Fruit fly (Drosophila melanogaster): ENCODE results near the gene CG31142.

The CG31142 gene

DNA sequence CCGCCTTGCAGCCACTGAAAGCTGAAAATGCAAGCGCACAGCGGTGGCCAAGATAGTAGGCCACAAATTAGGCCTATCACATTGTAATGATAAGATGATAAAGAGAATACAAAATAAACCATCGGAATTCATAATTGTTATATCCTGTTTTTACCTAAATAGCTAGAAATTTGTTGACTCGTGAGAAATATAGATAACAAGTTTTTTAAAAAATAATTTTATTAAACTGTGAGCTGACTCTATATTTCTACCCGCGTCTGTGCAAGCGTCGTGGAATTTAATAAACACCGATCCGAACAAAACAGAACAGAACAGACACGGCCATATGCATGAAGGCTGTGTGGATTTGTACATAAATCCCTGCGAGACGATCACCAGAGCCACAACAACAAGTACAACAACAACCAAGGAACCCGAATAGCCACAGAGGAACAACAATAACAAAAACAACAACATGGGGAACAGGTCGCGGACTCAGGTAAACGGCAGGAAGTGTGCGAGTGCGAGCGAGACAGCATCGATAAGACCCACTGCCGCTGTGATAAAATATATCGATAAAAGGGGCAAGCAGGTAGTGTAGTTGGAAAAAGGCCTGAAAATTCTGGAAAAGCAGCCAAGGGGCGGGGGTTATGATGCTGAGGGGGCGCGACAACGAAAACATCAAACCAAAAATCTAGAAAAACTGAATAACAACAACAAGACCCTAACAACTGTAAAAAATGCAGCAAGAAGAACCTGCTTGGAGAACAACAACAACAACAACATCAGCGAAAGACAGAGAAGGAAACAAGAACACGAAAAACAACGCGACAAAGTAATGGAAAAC, 42.6 kb upstream of the CG31142 start (continued):
- TF ChIP-seq dpn (GFP tag; optimal IDR thresholded peaks at IDR 0.05) (peak; percentile 51 to 80), TFAM (GFP tag; optimal IDR thresholded peaks at IDR 0.05) (peak; percentile 73), CG14441 (GFP tag; IDR thresholded peaks at IDR 0.05) (peak; percentile 74), Gug (GFP tag; IDR thresholded peaks at IDR 0.05) (peak; percentile 52; the same call in 3 of the 4 replicates), Stat92E (GFP tag; optimal IDR thresholded peaks at IDR 0.05) (no peak), z (GFP tag; IDR thresholded peaks at IDR 0.05) (peak; percentile 40; the same call in 1 of the 3 replicates), Lhr (GFP tag; optimal IDR thresholded peaks at IDR 0.05) (peak; percentile 77), CG11695 (GFP tag; IDR thresholded peaks at IDR 0.05) (peak; percentile 84), Myb (GFP tag; optimal IDR thresholded peaks at IDR 0.05) (peak; percentile 3), CG15514 (GFP tag; optimal IDR thresholded peaks at IDR 0.05) (peak; percentile 29), Neu2 (GFP tag; optimal IDR thresholded peaks at IDR 0.05; ENCODE audit: borderline replicate concordance) (peak; percentile 14), row (GFP tag; IDR thresholded peaks at IDR 0.05) (peak; percentile 93), Taf1 (GFP tag; IDR thresholded peaks at IDR 0.05) (0 out of 2 replicates have a peak, but pooled peaks have one; percentile 21), CG33213 (GFP tag; optimal IDR thresholded peaks at IDR 0.05) (peak; percentile 46), ERR (GFP tag; optimal IDR thresholded peaks at IDR 0.05) (no peak), Doc3 (GFP tag; IDR thresholded peaks at IDR 0.05; ENCODE audit: partially characterized antibody) (no peak), sima (GFP tag; optimal IDR thresholded peaks at IDR 0.05) (peak; percentile 9), CG11093 (GFP tag; IDR thresholded peaks at IDR 0.05) (peak; percentile 75), D19A (tag; optimal IDR thresholded peaks at IDR 0.05) (peak; percentile 60), gt (GFP tag; IDR thresholded peaks at IDR 0.05) (peak; percentile 64; the same call in 1 of the 2 replicates), jigr1 (GFP tag; IDR thresholded peaks at IDR 0.05) (peak; percentile 78; the same call in 2 of the 3 replicates), vfl (GFP tag; optimal IDR thresholded peaks at IDR 0.05) (peak; percentile 52), B-H1 (GFP tag; IDR thresholded peaks at IDR 0.05) (peak; percentile 74), oc (tag; optimal IDR thresholded peaks at IDR 0.05) (peak; percentile 81), Doc2 (GFP tag; IDR thresholded peaks at IDR 0.05) (no peak), E2f1 (GFP tag; IDR thresholded peaks at IDR 0.05) (peak; percentile 82), CG5953 (GFP tag; IDR thresholded peaks at IDR 0.05) (no peak; the same call in 1 of the 2 replicates), sisA (GFP tag; IDR thresholded peaks at IDR 0.05) (peak; percentile 83), mirr (GFP tag; optimal IDR thresholded peaks at IDR 0.05) (no peak), D (optimal IDR thresholded peaks at IDR 0.05) (no peak), D (GFP tag; optimal IDR thresholded peaks at IDR 0.05) (peak; percentile 93), Nf-YB (GFP tag; optimal IDR thresholded peaks at IDR 0.05) (peak; percentile 74), CG4404 (GFP tag; IDR thresholded peaks at IDR 0.05) (peak; percentile 86), chinmo (GFP tag; IDR thresholded peaks at IDR 0.05; ENCODE audit: partially characterized antibody) (no peak), Adf1 (GFP tag; IDR thresholded peaks at IDR 0.05) (no peak), vnd (GFP tag; IDR thresholded peaks at IDR 0.05; ENCODE audit: partially characterized antibody) (no peak), HmgZ (tag; optimal IDR thresholded peaks at IDR 0.05) (peak; percentile 59), cg (GFP tag; optimal IDR thresholded peaks at IDR 0.05) (no peak), Hr39 (optimal IDR thresholded peaks at IDR 0.05) (no peak), slbo (GFP tag; IDR thresholded peaks at IDR 0.05) (peak; percentile 63), fd102C (GFP tag; optimal IDR thresholded peaks at IDR 0.05) (peak; percentile 75), luna (GFP tag; optimal IDR thresholded peaks at IDR 0.05) (no peak), CG2202 (tag; optimal IDR thresholded peaks at IDR 0.05) (peak; percentile 90), tio (GFP tag; optimal IDR thresholded peaks at IDR 0.05) (peak; percentile 90), hkb (optimal IDR thresholded peaks at IDR 0.05) (no peak), hkb (GFP tag; IDR thresholded peaks at IDR 0.05) (peak; percentile 87), CG12744 (GFP tag; optimal IDR thresholded peaks at IDR 0.05) (peak; percentile 70), CG7963 (GFP tag; IDR thresholded peaks at IDR 0.05; ENCODE audit: partially characterized antibody) (no peak), CG8359 (GFP tag; optimal IDR thresholded peaks at IDR 0.05; ENCODE audit: borderline replicate concordance) (peak; percentile 82), danr (GFP tag; IDR thresholded peaks at IDR 0.05) (peak; percentile 55)

All from whole organism, embryonic.